Worm (Caenorhabditis elegans): ENCODE data around the gene T10C6.7.

The T10C6.7 gene

ce11 chrV:16046573-16046972 is 15.1 kb upstream of the T10C6.7 start, which contains the start of gene ZK285.2:
Gene ZK285.2 (plus strand): TSS chrV:16046873.
- no peak for TF ChIP-seq tra-4 (tag; optimal IDR thresholded peaks at IDR 0.05)
- no peak for TF ChIP-seq hnd-1 (tag; optimal IDR thresholded peaks at IDR 0.05)
- no peak for TF ChIP-seq ceh-13 (GFP tag; optimal IDR thresholded peaks at IDR 0.05)
- no peak for TF ChIP-seq hmg-4 (GFP tag; optimal IDR thresholded peaks at IDR 0.05)
- TF ChIP-seq ama-1 (optimal IDR thresholded peaks at IDR 0.05): no peak
- no peak for TF ChIP-seq flt-1 (GFP tag; IDR thresholded peaks at IDR 0.05)
- no peak for TF ChIP-seq tbx-11 (GFP tag; IDR thresholded peaks at IDR 0.05)
- TF ChIP-seq ets-7 (tag; optimal IDR thresholded peaks at IDR 0.05): no peak
- TF ChIP-seq B0310.2 (tag; optimal IDR thresholded peaks at IDR 0.05): no peak
- no peak for TF ChIP-seq sea-1 (GFP tag; conservative IDR thresholded peaks at IDR 0.05)
- TF ChIP-seq aly-1 (tag; optimal IDR thresholded peaks at IDR 0.05): no peak
- TF ChIP-seq hmbx-1 (tag; optimal IDR thresholded peaks at IDR 0.05): no peak
- TF ChIP-seq tbx-37 (GFP tag; conservative IDR thresholded peaks at IDR 0.05): no peak
- no peak for TF ChIP-seq scrt-1 (GFP tag; IDR thresholded peaks at IDR 0.05)
- TF ChIP-seq ceh-36 (tag; optimal IDR thresholded peaks at IDR 0.05): no peak
- TF ChIP-seq F13C5.2 (tag; optimal IDR thresholded peaks at IDR 0.05): no peak
- no peak for TF ChIP-seq pes-1 (GFP tag; IDR thresholded peaks at IDR 0.05)

DNA sequence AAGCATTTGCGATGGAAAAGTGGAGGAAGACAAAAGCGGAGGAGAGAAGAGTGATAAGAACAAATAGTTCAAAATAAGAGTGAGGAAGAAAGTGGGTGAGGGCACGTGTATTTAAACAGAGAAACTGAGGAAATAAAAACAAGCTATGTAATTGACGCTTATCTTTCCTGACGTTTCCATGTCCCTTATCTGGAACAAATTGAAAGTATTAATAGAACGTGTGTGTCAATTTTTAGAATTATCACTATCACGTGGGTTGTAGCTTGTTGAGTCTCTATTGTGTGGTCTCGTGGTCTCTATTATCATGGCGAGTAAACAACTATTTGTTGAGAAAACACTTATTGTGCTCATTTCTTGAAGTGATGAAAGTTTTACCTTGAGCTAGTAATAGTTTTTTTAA is 14.3 kb upstream of the T10C6.7 start, which contains the start of gene T10C6.15:
TSS of gene T10C6.15 (minus strand) at position 104 of the 400 bp plus-strand sequence.
- no peak for TF ChIP-seq ceh-36 (tag; optimal IDR thresholded peaks at IDR 0.05)
- no peak for TF ChIP-seq F13C5.2 (tag; optimal IDR thresholded peaks at IDR 0.05)
- TF ChIP-seq sea-1 (GFP tag; conservative IDR thresholded peaks at IDR 0.05): no peak
- TF ChIP-seq hmg-4 (GFP tag; optimal IDR thresholded peaks at IDR 0.05): no peak
- TF ChIP-seq flt-1 (GFP tag; IDR thresholded peaks at IDR 0.05): no peak
- no peak for TF ChIP-seq ets-7 (tag; optimal IDR thresholded peaks at IDR 0.05)
- no peak for TF ChIP-seq hmbx-1 (tag; optimal IDR thresholded peaks at IDR 0.05)
- no peak for TF ChIP-seq tbx-37 (GFP tag; conservative IDR thresholded peaks at IDR 0.05)

ce11 chrV:16043686-16044085 is 12.2 kb upstream of the T10C6.7 start:
- no peak for TF ChIP-seq hmbx-1 (tag; optimal IDR thresholded peaks at IDR 0.05)
- TF ChIP-seq F13C5.2 (tag; optimal IDR thresholded peaks at IDR 0.05): no peak
- no peak for TF ChIP-seq aly-1 (tag; optimal IDR thresholded peaks at IDR 0.05)
- no peak for TF ChIP-seq tbx-11 (GFP tag; IDR thresholded peaks at IDR 0.05)
- TF ChIP-seq hnd-1 (tag; optimal IDR thresholded peaks at IDR 0.05): no peak
- TF ChIP-seq tbx-37 (GFP tag; conservative IDR thresholded peaks at IDR 0.05): no peak
- no peak for TF ChIP-seq ceh-13 (GFP tag; optimal IDR thresholded peaks at IDR 0.05)
- TF ChIP-seq B0310.2 (tag; optimal IDR thresholded peaks at IDR 0.05): no peak
- TF ChIP-seq scrt-1 (GFP tag; IDR thresholded peaks at IDR 0.05): no peak

DNA sequence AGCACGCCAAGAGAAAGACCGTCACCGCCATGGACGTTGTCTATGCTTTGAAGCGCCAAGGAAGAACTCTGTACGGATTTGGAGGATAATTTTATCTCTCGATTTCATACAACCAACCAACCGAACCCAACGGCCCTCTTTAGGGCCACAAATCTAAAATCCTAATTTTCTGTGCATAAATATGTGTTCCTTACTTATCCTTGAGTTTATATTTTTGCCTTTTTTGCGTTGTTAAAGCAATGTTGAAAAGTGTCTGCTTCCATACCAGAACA is 11.2 kb upstream of the T10C6.7 start:
- TF ChIP-seq hmg-4 (GFP tag; optimal IDR thresholded peaks at IDR 0.05) (no peak), ama-1 (optimal IDR thresholded peaks at IDR 0.05) (peak; percentile 83), flt-1 (GFP tag; IDR thresholded peaks at IDR 0.05) (no peak), ceh-36 (tag; optimal IDR thresholded peaks at IDR 0.05) (peak; percentile 3), ets-7 (tag; optimal IDR thresholded peaks at IDR 0.05) (no peak), tbx-37 (GFP tag; conservative IDR thresholded peaks at IDR 0.05) (no peak), B0310.2 (tag; optimal IDR thresholded peaks at IDR 0.05) (peak; percentile 32), tbx-11 (GFP tag; IDR thresholded peaks at IDR 0.05) (0 out of 2 replicates have a peak, but pooled peaks have one; percentile 1), aly-1 (tag; optimal IDR thresholded peaks at IDR 0.05) (peak; percentile 81), sea-1 (GFP tag; conservative IDR thresholded peaks at IDR 0.05) (no peak), hnd-1 (tag; optimal IDR thresholded peaks at IDR 0.05) (no peak), scrt-1 (GFP tag; IDR thresholded peaks at IDR 0.05) (no peak), pes-1 (GFP tag; IDR thresholded peaks at IDR 0.05) (no peak), tra-4 (tag; optimal IDR thresholded peaks at IDR 0.05) (no peak), ceh-13 (GFP tag; optimal IDR thresholded peaks at IDR 0.05) (no peak), hmbx-1 (tag; optimal IDR thresholded peaks at IDR 0.05) (no peak), F13C5.2 (tag; optimal IDR thresholded peaks at IDR 0.05) (no peak)

- TF ChIP-seq ama-1 (optimal IDR thresholded peaks at IDR 0.05) (peak; percentile 95), tbx-11 (GFP tag; IDR thresholded peaks at IDR 0.05) (peak; percentile 49; the same call in 1 of the 2 replicates), aly-1 (tag; optimal IDR thresholded peaks at IDR 0.05) (peak; percentile 61), sea-1 (GFP tag; conservative IDR thresholded peaks at IDR 0.05) (peak; percentile 47; the same call in 1 of the 2 replicates), flt-1 (GFP tag; IDR thresholded peaks at IDR 0.05) (peak; percentile 43), pes-1 (GFP tag; IDR thresholded peaks at IDR 0.05) (peak; percentile 73)
These were observed 10.6 kb upstream of the T10C6.7 start, which contains the start of the genes his-2 and his-1 for ce11 chrV:16041925-16042742. Gene his-2 (minus strand): TSS chrV:16042283. Gene his-1 (plus strand): TSS chrV:16042520.

DNA sequence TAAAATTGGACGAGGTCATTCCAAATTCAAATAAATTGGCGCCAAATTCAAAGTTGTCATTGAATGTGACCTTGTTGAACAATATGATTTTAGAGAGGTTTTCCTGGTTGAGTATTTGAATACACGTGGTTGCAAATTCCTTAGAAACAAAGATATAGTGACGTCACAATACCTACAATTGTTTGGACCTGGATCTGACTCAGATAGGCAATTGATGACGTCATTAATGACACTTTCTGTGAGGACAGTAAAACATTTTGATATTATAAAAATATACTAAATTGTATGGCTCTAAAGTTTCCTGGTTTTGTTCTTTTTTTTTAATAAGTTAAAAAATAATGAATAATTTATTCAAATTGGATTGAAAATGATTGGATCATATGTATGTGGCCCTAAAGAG is 9.9 kb upstream of the T10C6.7 start:
- TF ChIP-seq ceh-13 (GFP tag; optimal IDR thresholded peaks at IDR 0.05) (no peak), B0310.2 (tag; optimal IDR thresholded peaks at IDR 0.05) (no peak), ets-7 (tag; optimal IDR thresholded peaks at IDR 0.05) (no peak), hnd-1 (tag; optimal IDR thresholded peaks at IDR 0.05) (no peak), ceh-36 (tag; optimal IDR thresholded peaks at IDR 0.05) (no peak), tbx-37 (GFP tag; conservative IDR thresholded peaks at IDR 0.05) (no peak), aly-1 (tag; optimal IDR thresholded peaks at IDR 0.05) (no peak), pes-1 (GFP tag; IDR thresholded peaks at IDR 0.05) (no peak; the same call in 1 of the 2 replicates), hmg-4 (GFP tag; optimal IDR thresholded peaks at IDR 0.05) (no peak), flt-1 (GFP tag; IDR thresholded peaks at IDR 0.05) (no peak), tra-4 (tag; optimal IDR thresholded peaks at IDR 0.05) (no peak), ama-1 (optimal IDR thresholded peaks at IDR 0.05) (no peak), sea-1 (GFP tag; conservative IDR thresholded peaks at IDR 0.05) (no peak), F13C5.2 (tag; optimal IDR thresholded peaks at IDR 0.05) (no peak), hmbx-1 (tag; optimal IDR thresholded peaks at IDR 0.05) (no peak), scrt-1 (GFP tag; IDR thresholded peaks at IDR 0.05) (no peak)

ce11 chrV:16040848-16041247 is 9.3 kb upstream of the T10C6.7 start:
- TF ChIP-seq flt-1 (GFP tag; IDR thresholded peaks at IDR 0.05) (0 out of 2 replicates have a peak, but pooled peaks have one; percentile 6), aly-1 (tag; optimal IDR thresholded peaks at IDR 0.05) (peak; percentile 45), ama-1 (optimal IDR thresholded peaks at IDR 0.05) (peak; percentile 77), pes-1 (GFP tag; IDR thresholded peaks at IDR 0.05) (peak; percentile 61), hmbx-1 (tag; optimal IDR thresholded peaks at IDR 0.05) (peak; percentile 8), scrt-1 (GFP tag; IDR thresholded peaks at IDR 0.05) (0 out of 2 replicates have a peak, but pooled peaks have one; percentile 17)
